Worm (Caenorhabditis elegans) whole organism, early embryonic: ENCODE measurements around the gene rap-2.

Experiments used
- B0310.2 ChIP-seq: sonication (generic microtip); optimal IDR thresholded peaks from 2 replicates; lab custom pipeline; 2016; ENCODE audit warnings: mild to moderate bottlenecking, missing genetic modification characterization, missing compliant biosample characterization
- F13C5.2 ChIP-seq: sonication (generic microtip); optimal IDR thresholded peaks from 2 replicates; lab custom pipeline; 2017; ENCODE audit warnings: mild to moderate bottlenecking, missing genetic modification characterization, inconsistent platforms, missing compliant biosample characterization
- aly-1 ChIP-seq: sonication (generic microtip); optimal IDR thresholded peaks from 2 replicates; lab custom pipeline; 2016; ENCODE audit warnings: missing genetic modification characterization, missing compliant biosample characterization
- ama-1 ChIP-seq: fragments of 150-350 bp; optimal IDR thresholded peaks from 2 replicates; lab custom pipeline; 2014
- ceh-13 ChIP-seq: fragments of 200-800 bp; sonication (Bioruptor generic); optimal IDR thresholded peaks from 2 replicates; lab custom pipeline; 2018; ENCODE audit warnings: mild to moderate bottlenecking, missing genetic modification characterization, missing compliant biosample characterization
- ceh-36 ChIP-seq: sonication (generic microtip); optimal IDR thresholded peaks from 2 replicates; lab custom pipeline; 2016; ENCODE audit warnings: missing genetic modification characterization, inconsistent platforms, missing compliant biosample characterization
- ets-7 ChIP-seq: sonication (generic microtip); optimal IDR thresholded peaks from 2 replicates; lab custom pipeline; 2016; ENCODE audit warnings: missing genotype, missing genetic modification characterization, missing compliant biosample characterization
- flt-1 ChIP-seq: fragments of 200-800 bp; sonication (Bioruptor generic); IDR thresholded peaks from 2 replicates; pipeline ENCODE4 v1.3.6; 2022; ENCODE audit warnings: missing genetic modification characterization, missing compliant biosample characterization
- hmbx-1 ChIP-seq: sonication (generic microtip); optimal IDR thresholded peaks from 2 replicates; lab custom pipeline; 2016; ENCODE audit warnings: mild to moderate bottlenecking, missing genetic modification characterization, missing compliant biosample characterization
- hmg-4 ChIP-seq: fragments of 200-800 bp; sonication (Bioruptor generic); optimal IDR thresholded peaks from 2 replicates; lab custom pipeline; 2018; ENCODE audit warnings: mild to moderate bottlenecking, missing genetic modification characterization, missing compliant biosample characterization
- hnd-1 ChIP-seq: sonication (generic microtip); optimal IDR thresholded peaks from 2 replicates; lab custom pipeline; 2016; ENCODE audit warnings: missing genetic modification characterization, missing compliant biosample characterization
- pes-1 ChIP-seq: fragments of 200-800 bp; sonication (Bioruptor generic); IDR thresholded peaks from 2 replicates; pipeline ENCODE4 v1.3.6; 2022; ENCODE audit warnings: missing genetic modification reagents, missing genetic modification characterization, missing compliant biosample characterization
- scrt-1 ChIP-seq: fragments of 200-800 bp; sonication (Bioruptor generic); IDR thresholded peaks from 2 replicates; pipeline ENCODE4 v1.3.6; 2022; ENCODE audit warnings: missing genetic modification characterization, missing compliant biosample characterization
- sea-1 ChIP-seq: fragments of 200-800 bp; sonication (Bioruptor generic); conservative IDR thresholded peaks from 2 replicates; pipeline ENCODE4 v1.3.6; 2022; ENCODE audit warnings: missing genetic modification characterization, missing compliant biosample characterization
- tbx-11 ChIP-seq: fragments of 200-800 bp; sonication (Bioruptor generic); IDR thresholded peaks from 2 replicates; pipeline ENCODE4 v1.3.6; 2022; ENCODE audit warnings: missing genetic modification characterization, missing compliant biosample characterization
- tbx-37 ChIP-seq: fragments of 200-800 bp; sonication (Bioruptor generic); conservative IDR thresholded peaks from 2 replicates; pipeline ENCODE4 v1.3.6; 2022; ENCODE audit warnings: missing genetic modification reagents, missing genetic modification characterization, missing compliant biosample characterization
- tra-4 ChIP-seq: sonication (generic microtip); optimal IDR thresholded peaks from 2 replicates; lab custom pipeline; 2017; ENCODE audit warnings: missing genetic modification characterization, missing compliant biosample characterization

rap-2 gene

DNA sequence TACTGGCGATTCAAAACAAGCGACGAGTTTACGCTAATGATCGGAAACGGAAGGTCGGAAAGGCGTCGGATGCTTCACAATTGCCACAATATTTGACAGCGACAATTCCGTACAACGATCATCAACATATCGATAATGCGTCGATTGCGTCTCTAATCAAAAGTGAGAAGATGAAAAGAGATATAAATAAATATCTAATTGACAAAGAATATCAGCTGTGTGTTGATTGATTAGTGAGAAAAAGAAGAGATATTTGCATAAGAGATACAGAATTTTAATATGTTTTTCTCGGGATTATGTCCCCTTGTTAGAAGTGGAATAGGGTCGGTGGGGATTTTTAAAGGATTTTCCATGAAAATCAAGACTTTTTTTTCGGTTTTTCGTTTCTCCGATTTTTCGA lies 14.7 kb upstream of the rap-2 start:
- no peak for TF ChIP-seq tbx-11 (GFP tag; lab: Robert Waterston, UW)
- no peak for TF ChIP-seq ets-7 (tag; lab: Kevin White, UChicago)
- TF ChIP-seq tbx-37 (GFP tag; lab: Robert Waterston, UW): no peak
- no peak for TF ChIP-seq hmg-4
- no peak for TF ChIP-seq tra-4 (tag; lab: Kevin White, UChicago)
- TF ChIP-seq F13C5.2 (tag; lab: Kevin White, UChicago): no peak
- no peak for TF ChIP-seq ceh-36 (tag; lab: Kevin White, UChicago)
- no peak for TF ChIP-seq hmbx-1 (tag; lab: Kevin White, UChicago)

DNA sequence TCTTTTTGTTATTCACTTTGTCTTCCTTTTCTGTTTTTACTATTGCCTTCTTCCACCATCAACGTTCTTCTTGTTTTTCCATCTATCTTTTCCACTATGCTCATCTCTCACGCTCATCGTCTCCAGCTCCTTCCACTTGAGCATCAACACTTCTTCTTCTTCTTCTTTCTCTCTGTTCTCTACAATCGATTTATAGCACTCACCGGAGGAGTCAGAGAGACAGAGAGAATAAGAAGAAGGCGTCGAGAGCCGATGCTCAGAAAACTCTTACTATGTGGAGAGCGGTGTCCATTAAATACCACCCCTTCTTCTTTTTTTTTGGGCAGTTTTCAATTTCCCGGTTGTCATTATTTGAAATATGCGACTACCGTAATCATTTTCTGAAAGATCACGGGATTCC lies 11.0 kb upstream of the rap-2 start:
- TF ChIP-seq flt-1 (no peak), B0310.2 (tag; lab: Kevin White, UChicago) (no peak), ama-1 (no peak)

DNA sequence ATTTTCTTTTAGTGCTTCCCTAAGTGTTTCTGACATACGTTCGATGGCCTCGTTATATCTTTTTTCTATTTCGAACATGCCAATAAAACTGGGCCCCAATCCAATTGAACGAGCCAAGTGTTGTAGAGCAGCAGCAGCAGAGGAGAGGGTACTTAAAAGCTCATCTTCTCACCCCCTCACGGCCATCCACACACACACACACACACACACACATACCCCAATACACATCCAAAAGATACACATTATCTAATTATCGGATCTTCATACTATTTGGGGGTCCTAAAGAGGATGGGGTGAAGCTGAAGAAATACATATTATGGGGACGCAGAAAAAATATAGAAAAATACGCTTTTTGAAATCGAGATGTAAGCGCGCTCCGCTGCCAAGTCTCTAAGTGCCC lies 8.9 kb upstream of the rap-2 start:
- TF ChIP-seq tbx-11 (GFP tag; lab: Robert Waterston, UW) (0 out of 2 replicates have a peak, but pooled peaks have one; percentile 24), flt-1 (no peak), hnd-1 (tag; lab: Kevin White, UChicago) (no peak)

DNA sequence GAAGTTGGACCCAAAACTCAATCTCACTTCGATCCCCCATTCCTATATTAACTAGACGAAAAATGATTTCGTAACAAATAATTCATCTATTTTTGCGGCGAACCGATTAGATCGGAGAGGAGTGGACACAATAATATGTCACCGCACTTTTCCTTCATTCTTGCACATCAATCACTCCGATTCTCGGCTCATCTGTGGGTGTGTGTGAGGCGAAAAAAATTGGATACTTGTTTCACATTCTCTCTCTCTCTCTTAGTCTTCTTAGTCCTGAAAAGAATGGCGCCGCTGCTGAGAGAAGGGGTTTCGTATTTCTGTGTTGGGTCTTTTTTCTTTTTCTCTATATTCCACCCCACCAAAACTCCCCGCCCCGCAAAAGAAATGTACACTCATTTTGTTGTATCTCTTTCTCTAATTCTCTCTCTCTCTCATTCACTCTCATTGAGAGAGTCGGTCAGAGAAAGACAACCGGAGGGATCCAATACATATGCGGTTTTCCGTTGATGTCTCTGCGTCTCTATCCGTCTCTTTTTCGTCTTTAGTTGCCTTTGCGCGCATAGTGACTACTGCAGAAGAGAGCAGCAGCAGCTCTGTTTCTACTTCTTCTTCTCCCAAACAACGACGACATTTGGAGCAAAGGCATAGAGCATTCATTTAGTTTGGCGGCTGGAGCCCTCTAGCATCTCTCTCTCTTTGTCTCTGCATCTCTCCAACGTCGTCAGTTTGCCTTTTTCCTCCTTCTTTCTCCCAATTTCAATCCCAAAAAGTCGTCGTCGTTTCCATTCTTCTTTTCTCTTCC lies 7.3 kb upstream of the rap-2 start, which contains the start of gene unc-76:
Gene unc-76 (plus strand): TSS at position 746 of the 796 bp plus-strand sequence.
- TF ChIP-seq scrt-1 (no peak), aly-1 (tag; lab: Kevin White, UChicago) (peak; percentile 14), ets-7 (tag; lab: Kevin White, UChicago) (no peak), B0310.2 (tag; lab: Kevin White, UChicago) (no peak), hmg-4 (peak; percentile 53), tbx-37 (GFP tag; lab: Robert Waterston, UW) (no peak), ceh-36 (tag; lab: Kevin White, UChicago) (no peak)

DNA sequence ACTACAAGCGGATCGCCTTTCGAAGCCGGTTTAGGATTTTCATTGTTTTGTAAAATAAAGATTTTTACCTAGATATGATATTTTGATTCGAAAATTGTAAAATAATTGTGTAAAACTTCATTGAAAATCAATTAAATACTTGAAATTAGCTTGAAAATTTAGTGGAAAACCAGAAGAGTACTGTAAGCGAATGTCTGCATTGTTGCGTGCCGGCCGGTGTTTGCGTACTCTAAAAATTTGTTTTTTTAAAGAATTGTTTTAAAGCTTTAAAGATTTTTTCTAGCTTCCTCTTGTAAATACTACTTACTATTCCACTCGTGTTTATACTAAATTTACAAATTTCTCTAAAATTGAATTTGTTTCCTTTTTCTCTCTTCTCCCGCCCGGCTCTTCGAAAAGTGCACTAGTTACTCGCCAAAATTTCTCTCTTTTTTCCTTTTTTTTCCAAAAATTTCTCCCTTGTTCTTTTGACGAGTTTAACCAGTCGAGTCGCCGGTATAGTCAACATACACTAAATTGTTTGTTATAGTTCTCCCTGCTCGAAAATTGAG lies 5.6 kb upstream of the rap-2 start:
- no peak for TF ChIP-seq tbx-11 (GFP tag; lab: Robert Waterston, UW)
- no peak for TF ChIP-seq pes-1 (GFP tag; lab: Robert Waterston, UW)

DNA sequence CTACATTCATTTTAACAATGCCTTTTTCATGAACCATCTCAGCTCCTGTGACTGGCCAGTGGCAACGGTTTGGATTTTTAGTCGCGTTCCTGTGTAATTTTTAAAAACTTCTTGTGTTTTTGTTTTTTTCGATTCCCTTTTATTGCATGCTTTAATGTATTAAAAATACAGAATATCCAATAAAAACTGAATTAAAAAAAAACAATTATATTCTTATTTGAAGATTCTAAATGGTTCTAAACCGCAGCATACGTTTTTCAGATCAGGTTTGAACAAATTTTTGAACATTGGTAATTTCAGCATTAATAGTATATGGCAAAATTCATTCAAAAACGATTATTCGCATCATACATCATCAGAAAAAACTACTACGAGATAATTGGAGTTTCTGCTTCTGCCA lies 4.5 kb upstream of the rap-2 start, which contains the start of gene dnj-3:
Gene dnj-3 (plus strand): TSS at position 301 of the 400 bp plus-strand sequence.
- TF ChIP-seq ets-7 (tag; lab: Kevin White, UChicago): no peak

DNA sequence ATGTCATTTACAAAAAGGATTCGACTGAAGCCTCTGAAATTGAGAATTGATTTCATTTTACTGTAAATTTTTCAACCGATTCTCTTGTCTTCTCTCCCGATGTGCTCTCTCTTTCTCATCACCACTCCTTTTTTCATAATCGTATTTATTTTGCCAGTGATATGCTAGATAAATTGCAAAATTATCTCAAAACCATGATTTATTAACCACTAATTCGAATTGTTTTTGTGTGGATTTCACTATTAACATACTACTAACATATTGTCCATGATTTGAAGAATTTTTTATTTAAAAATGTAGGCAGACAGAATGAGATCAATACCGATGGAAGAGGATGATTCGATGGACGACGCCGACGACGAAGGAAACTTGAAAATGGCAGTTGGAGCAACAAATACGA lies 3.3 kb upstream of the rap-2 start, which contains the start of gene C25D7.10:
Gene C25D7.10 (plus strand): TSS at position 301 of the 400 bp plus-strand sequence.
- TF ChIP-seq ama-1 (no peak), hnd-1 (tag; lab: Kevin White, UChicago) (no peak)

DNA sequence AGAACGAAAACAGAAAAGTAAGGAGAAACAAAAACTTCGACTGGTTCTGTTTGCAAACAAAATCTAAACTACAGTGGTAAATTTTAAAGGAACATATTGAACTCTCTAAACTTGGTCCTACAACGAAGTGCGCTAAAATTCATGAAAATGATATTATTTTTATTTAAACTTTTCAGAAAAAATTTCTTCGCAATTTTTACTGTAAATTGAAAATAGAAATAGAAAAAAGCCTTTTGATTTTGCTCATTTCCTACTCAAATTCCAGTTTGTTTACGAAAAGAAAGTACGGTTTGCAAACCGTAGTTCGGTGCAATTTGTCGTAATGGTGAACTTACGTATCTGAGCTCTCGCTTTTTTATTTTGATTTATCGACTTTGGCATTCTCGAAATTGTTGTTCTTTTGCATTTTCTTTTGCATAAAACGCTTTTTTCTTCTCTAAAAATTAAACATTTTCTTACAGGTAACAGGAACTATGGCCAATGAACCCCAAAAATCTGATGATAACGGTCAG lies 2.0 kb upstream of the rap-2 start, which contains the start of gene otub-1:
Gene otub-1 (plus strand): TSS at position 462 of the 512 bp plus-strand sequence.
- no peak for TF ChIP-seq hnd-1 (tag; lab: Kevin White, UChicago)
- TF ChIP-seq aly-1 (tag; lab: Kevin White, UChicago): no peak
- TF ChIP-seq ceh-36 (tag; lab: Kevin White, UChicago): no peak
- no peak for TF ChIP-seq tra-4 (tag; lab: Kevin White, UChicago)
- no peak for TF ChIP-seq sea-1 (GFP tag; lab: Robert Waterston, UW)
- no peak for TF ChIP-seq tbx-11 (GFP tag; lab: Robert Waterston, UW)
- no peak for TF ChIP-seq scrt-1
- no peak for TF ChIP-seq pes-1 (GFP tag; lab: Robert Waterston, UW)
- TF ChIP-seq tbx-37 (GFP tag; lab: Robert Waterston, UW): no peak
- TF ChIP-seq ets-7 (tag; lab: Kevin White, UChicago): no peak
- TF ChIP-seq F13C5.2 (tag; lab: Kevin White, UChicago): no peak
- TF ChIP-seq ceh-13 (GFP tag; lab: Kevin White, UChicago): no peak
- no peak for TF ChIP-seq flt-1
- no peak for TF ChIP-seq B0310.2 (tag; lab: Kevin White, UChicago)
- no peak for TF ChIP-seq ama-1
- TF ChIP-seq hmg-4: no peak
- TF ChIP-seq hmbx-1 (tag; lab: Kevin White, UChicago): no peak
